Fruit fly (Drosophila melanogaster): ENCODE results near the gene CG17786.

DNA sequence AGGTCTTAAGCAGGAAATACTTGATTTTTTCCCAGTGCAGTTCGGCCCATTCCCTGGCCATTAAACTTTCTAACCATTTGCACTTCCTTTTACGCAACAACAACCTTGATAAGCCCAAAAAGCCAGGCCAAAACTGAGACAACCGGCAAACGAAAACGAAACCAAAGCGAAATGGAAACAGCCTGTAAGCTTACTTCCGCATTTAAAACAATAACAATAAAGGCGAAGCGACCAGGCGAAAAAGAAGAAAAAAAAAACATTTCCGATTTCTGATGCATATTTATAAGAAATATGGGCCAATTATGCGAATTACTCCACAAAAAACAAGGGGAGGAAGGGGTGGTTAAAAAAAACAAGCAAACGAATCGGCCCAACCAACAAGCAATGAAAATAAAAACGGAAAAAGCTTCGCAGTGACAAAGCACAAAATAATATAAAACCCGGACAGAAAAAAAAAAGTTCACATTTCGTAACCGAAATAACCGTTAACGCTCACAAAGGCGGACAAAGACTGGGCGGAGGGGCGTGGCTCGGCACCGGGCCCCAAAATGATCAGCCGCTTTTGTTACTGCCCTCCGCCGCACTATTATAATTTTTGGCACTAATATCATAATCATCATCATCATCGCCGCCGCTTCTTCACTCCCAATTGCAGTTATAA is 13.2 kb downstream of the CG17786 start:
- TF ChIP-seq h (optimal IDR thresholded peaks at IDR 0.05) (no peak), ttk (optimal IDR thresholded peaks at IDR 0.05) (no peak)

Measured in Kc167 (cell line).